Worm (Caenorhabditis elegans) whole organism, late embryonic: ENCODE data around the gene srh-92.

Experiments
- ceh-19 ChIP-seq: fragments of 200-800 bp; sonication (Bioruptor generic); optimal IDR thresholded peaks from 2 replicates; lab custom pipeline; 2018; ENCODE audit warnings: mild to moderate bottlenecking, missing genetic modification characterization, missing compliant biosample characterization
- dmd-4 ChIP-seq: sonication (generic microtip); optimal IDR thresholded peaks from 2 replicates; lab custom pipeline; 2016; ENCODE audit warnings: borderline replicate concordance, missing genetic modification characterization, missing compliant biosample characterization
- lin-11 ChIP-seq: fragments of 200-800 bp; sonication (Bioruptor generic); optimal IDR thresholded peaks from 2 replicates; lab custom pipeline; 2018; ENCODE audit warnings: mild to moderate bottlenecking, missing genetic modification characterization, missing compliant biosample characterization
- nhr-11 ChIP-seq: fragments of 150-350 bp; optimal IDR thresholded peaks from 2 replicates; lab custom pipeline; 2014; ENCODE audit warnings: missing biosample characterization, missing genetic modification characterization

- TF ChIP-seq nhr-11 (tag; lab: Kevin White, UChicago), result no peak
- no peak for TF ChIP-seq lin-11 (tag; lab: Kevin White, UChicago)
- TF ChIP-seq dmd-4 (tag; lab: Kevin White, UChicago), result no peak
- TF ChIP-seq ceh-19 (GFP tag; lab: Kevin White, UChicago), result no peak
Measured at ce11 chrV:7497440-7497839, 36.6 kb upstream of the srh-92 start, which contains the start of gene srh-79.
